Fruit fly (Drosophila melanogaster) whole organism, prepupa: Measurements from ENCODE around the gene Ipk2.

ENCODE experiments used
- Blimp-1 ChIP-seq: fragments of 200-800 bp; sonication (Bioruptor generic); optimal IDR thresholded peaks from 3 replicates; lab custom pipeline; 2017; ENCODE audit warnings: missing biosample characterization, missing genetic modification characterization, mild to moderate bottlenecking, moderate library complexity, missing genetic modification reagents
- CG10631 ChIP-seq: fragments of 200-800 bp; sonication (Bioruptor generic); optimal IDR thresholded peaks from 2 replicates; lab custom pipeline; 2016; ENCODE audit warnings: missing biosample characterization, missing genetic modification characterization
- CG11294 ChIP-seq: fragments of 200-800 bp; sonication (Bioruptor generic); IDR thresholded peaks from 2 replicates; pipeline ENCODE4 v1.3.6; 2022; ENCODE audit warnings: missing biosample characterization, missing genetic modification characterization
- CG15336 ChIP-seq: fragments of 200-800 bp; sonication (Bioruptor generic); IDR thresholded peaks from 2 replicates; pipeline ENCODE4 v1.3.6; 2022; ENCODE audit warnings: missing biosample characterization, missing genetic modification characterization
- CG1621 ChIP-seq: fragments of 200-800 bp; sonication (Bioruptor generic); optimal IDR thresholded peaks from 3 replicates; lab custom pipeline; 2018; ENCODE audit warnings: missing biosample characterization, mild to moderate bottlenecking, missing genetic modification characterization
- CG16779 ChIP-seq: fragments of 200-800 bp; sonication (Bioruptor generic); optimal IDR thresholded peaks from 3 replicates; lab custom pipeline; 2017; ENCODE audit warnings: missing biosample characterization, mild to moderate bottlenecking, missing genetic modification characterization
- CG3032 ChIP-seq: fragments of 200-800 bp; optimal IDR thresholded peaks from 2 replicates; lab custom pipeline; 2019; ENCODE audit warnings: missing biosample characterization, mild to moderate bottlenecking, missing genetic modification characterization, moderate library complexity
- CG32006 ChIP-seq: fragments of 200-800 bp; sonication (Bioruptor generic); optimal IDR thresholded peaks from 3 replicates; lab custom pipeline; 2017; ENCODE audit warnings: missing biosample characterization, mild to moderate bottlenecking, missing genetic modification characterization
- CG3919 ChIP-seq: fragments of 200-800 bp; sonication (Bioruptor generic); optimal IDR thresholded peaks from 3 replicates; lab custom pipeline; 2016; ENCODE audit warnings: missing biosample characterization, missing genetic modification characterization
- CG6854 ChIP-seq: fragments of 200-800 bp; sonication (Bioruptor generic); optimal IDR thresholded peaks from 2 replicates; lab custom pipeline; 2017; ENCODE audit warnings: missing biosample characterization, mild to moderate bottlenecking, missing genetic modification characterization
- CG7368 ChIP-seq: fragments of 200-800 bp; sonication (Bioruptor generic); optimal IDR thresholded peaks from 3 replicates; lab custom pipeline; 2016; ENCODE audit warnings: missing biosample characterization, missing genetic modification characterization
- CG8632 ChIP-seq: fragments of 200-800 bp; sonication (Bioruptor generic); optimal IDR thresholded peaks from 3 replicates; lab custom pipeline; 2016; ENCODE audit warnings: missing biosample characterization, missing genetic modification characterization
- CG9139 ChIP-seq: fragments of 200-800 bp; sonication (Bioruptor generic); optimal IDR thresholded peaks from 3 replicates; lab custom pipeline; 2017; ENCODE audit warnings: missing biosample characterization, mild to moderate bottlenecking, missing genetic modification characterization
- Eip78C ChIP-seq: fragments of 200-800 bp; sonication (Bioruptor generic); peaks from one replicate; lab custom pipeline; 2016; ENCODE audit warnings: missing biosample characterization, missing genetic modification characterization
- Ets21C ChIP-seq: fragments of 200-800 bp; sonication (Bioruptor generic); optimal IDR thresholded peaks from 3 replicates; lab custom pipeline; 2016; ENCODE audit warnings: missing biosample characterization, missing genetic modification characterization
- Gug ChIP-seq: fragments of 200-800 bp; sonication (Bioruptor generic); IDR thresholded peaks from 2 replicates; pipeline ENCODE4 v1.3.6; 2022; ENCODE audit warnings: missing biosample characterization, missing genetic modification characterization
- Hr4 ChIP-seq: fragments of 200-800 bp; sonication (Bioruptor generic); optimal IDR thresholded peaks from 3 replicates; lab custom pipeline; 2016; ENCODE audit warnings: missing biosample characterization, missing genetic modification characterization
- Lpt ChIP-seq: fragments of 200-800 bp; sonication (Bioruptor generic); optimal IDR thresholded peaks from 3 replicates; lab custom pipeline; 2016; ENCODE audit warnings: missing biosample characterization, missing genetic modification characterization
- OdsH ChIP-seq: fragments of 200-800 bp; sonication (Bioruptor generic); optimal IDR thresholded peaks from 3 replicates; lab custom pipeline; 2016; ENCODE audit warnings: missing biosample characterization, missing genetic modification characterization
- Smox ChIP-seq: fragments of 200-800 bp; sonication (Bioruptor generic); optimal IDR thresholded peaks from 3 replicates; lab custom pipeline; 2016; ENCODE audit warnings: missing biosample characterization, missing genetic modification characterization
- Sox102F ChIP-seq: fragments of 200-800 bp; sonication (Bioruptor generic); optimal IDR thresholded peaks from 2 replicates; lab custom pipeline; 2016; ENCODE audit warnings: missing biosample characterization, mild to moderate bottlenecking, missing genetic modification characterization
- achi ChIP-seq: fragments of 200-800 bp; sonication (Bioruptor generic); optimal IDR thresholded peaks from 3 replicates; lab custom pipeline; 2016; ENCODE audit warnings: missing biosample characterization, missing genetic modification characterization
- cyc ChIP-seq: fragments of 200-800 bp; sonication (Bioruptor generic); optimal IDR thresholded peaks from 3 replicates; lab custom pipeline; 2016; ENCODE audit warnings: missing biosample characterization, missing genetic modification characterization
- dac ChIP-seq: fragments of 200-800 bp; sonication (Bioruptor generic); optimal IDR thresholded peaks from 2 replicates; lab custom pipeline; 2017; ENCODE audit warnings: missing biosample characterization, mild to moderate bottlenecking, missing genetic modification characterization
- esn ChIP-seq: fragments of 200-800 bp; sonication (Bioruptor generic); optimal IDR thresholded peaks from 2 replicates; lab custom pipeline; 2016; ENCODE audit warnings: missing biosample characterization, mild to moderate bottlenecking, missing genetic modification characterization, moderate library complexity
- fd59A ChIP-seq: fragments of 200-800 bp; sonication (Bioruptor generic); optimal IDR thresholded peaks from 2 replicates; lab custom pipeline; 2017; ENCODE audit warnings: missing biosample characterization, mild to moderate bottlenecking, missing genetic modification characterization, missing genetic modification reagents
- fd85E ChIP-seq: fragments of 200-800 bp; sonication (Bioruptor generic); optimal IDR thresholded peaks from 3 replicates; lab custom pipeline; 2016; ENCODE audit warnings: missing biosample characterization, missing genetic modification characterization
- fkh ChIP-seq: fragments of 200-800 bp; sonication (Bioruptor generic); optimal IDR thresholded peaks from 3 replicates; lab custom pipeline; 2017; ENCODE audit warnings: missing biosample characterization, mild to moderate bottlenecking, missing genetic modification characterization, moderate library complexity
- lz ChIP-seq: fragments of 200-800 bp; sonication (Bioruptor generic); optimal IDR thresholded peaks from 3 replicates; lab custom pipeline; 2016; ENCODE audit warnings: missing biosample characterization, missing genetic modification characterization
- pdm3 ChIP-seq: fragments of 200-800 bp; sonication (Bioruptor generic); optimal IDR thresholded peaks from 3 replicates; lab custom pipeline; 2016; ENCODE audit warnings: missing biosample characterization, missing genetic modification characterization
- spab ChIP-seq: fragments of 200-800 bp; sonication (Bioruptor generic); optimal IDR thresholded peaks from 2 replicates; lab custom pipeline; 2017; ENCODE audit warnings: missing biosample characterization, mild to moderate bottlenecking, missing genetic modification characterization, missing genetic modification reagents
- ss ChIP-seq, 2 experiments: fragments of 200-800 bp; sonication (Bioruptor generic); optimal IDR thresholded peaks; 2 replicates in 1 of 2; 3 replicates in 1 of 2; lab custom pipeline; 2017 to 2018; ENCODE audit warnings: mild to moderate bottlenecking in 2 of 2, missing biosample characterization in 2 of 2, missing genetic modification characterization in 2 of 2, moderate library complexity in 1 of 2
- svp ChIP-seq: fragments of 200-800 bp; sonication (Bioruptor generic); peaks from one replicate; lab custom pipeline; 2016; ENCODE audit warnings: missing biosample characterization, missing genetic modification characterization
- topi ChIP-seq: fragments of 200-800 bp; sonication (Bioruptor generic); optimal IDR thresholded peaks from 3 replicates; lab custom pipeline; 2016; ENCODE audit warnings: missing biosample characterization, missing genetic modification characterization

Ipk2 gene

DNA sequence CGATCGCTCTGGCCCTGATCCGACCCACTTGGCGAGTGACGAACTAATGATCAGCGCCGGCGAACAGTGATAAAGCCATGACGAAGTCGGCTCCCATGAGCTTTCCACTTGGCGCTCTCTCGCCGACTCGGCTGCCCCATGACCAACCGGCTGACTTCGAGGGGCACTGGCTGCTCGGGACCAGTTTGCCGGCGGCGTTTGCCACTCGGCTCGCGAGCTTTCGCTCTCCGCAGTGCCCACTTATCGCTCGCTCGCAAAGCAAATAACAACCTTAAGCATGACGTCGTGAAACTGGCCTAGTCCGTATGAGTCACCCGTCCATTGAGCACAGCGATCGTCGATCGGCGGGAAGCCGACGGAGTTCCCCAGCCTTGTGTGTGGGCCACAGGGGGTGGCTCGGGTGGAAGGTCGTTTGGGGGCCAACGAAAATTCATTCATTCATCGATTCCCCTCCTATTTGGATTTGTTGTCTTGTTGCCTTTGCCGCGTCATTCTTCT is 21.6 kb downstream of the Ipk2 start, which contains the start of gene Ets21C (continued):
- TF ChIP-seq lz (GFP tag; lab: Kevin White, UChicago) (no peak), CG6854 (GFP tag; lab: Kevin White, UChicago) (peak; percentile 92), achi (GFP tag; lab: Kevin White, UChicago) (peak; percentile 23), Ets21C (no peak), CG9139 (peak; percentile 64), svp (GFP tag; lab: Kevin White, UChicago) (peak; percentile 90), ss (GFP tag; optimal IDR thresholded peaks at IDR 0.05; lab: Kevin White, UChicago) (peak; percentile 45 to 59), CG7368 (GFP tag; lab: Kevin White, UChicago) (no peak), spab (GFP tag; lab: Kevin White, UChicago) (no peak), fd85E (GFP tag; lab: Kevin White, UChicago) (no peak)

DNA sequence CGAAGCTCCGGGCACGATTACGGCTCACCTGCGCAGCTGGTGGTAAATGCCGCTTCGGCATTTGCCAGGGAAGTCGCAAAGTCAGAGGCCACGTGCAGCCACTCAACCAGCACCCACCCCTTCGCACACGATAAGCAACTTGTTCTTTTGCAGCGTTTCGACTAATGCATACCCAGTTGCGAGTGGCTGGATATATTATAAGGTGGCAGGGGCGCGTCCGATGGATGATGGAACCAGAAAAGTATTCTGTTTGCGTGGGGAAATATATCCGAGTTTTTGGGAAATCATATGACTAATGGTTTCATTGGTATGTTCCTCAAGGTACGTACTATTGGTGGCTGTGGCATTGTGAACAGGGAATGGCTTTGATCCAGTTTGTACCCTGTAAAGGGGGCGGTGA is 24.4 kb downstream of the Ipk2 start:
- TF ChIP-seq Gug (GFP tag; lab: Robert Waterston, UW) (no peak), Hr4 (no peak), svp (GFP tag; lab: Kevin White, UChicago) (peak; percentile 33), CG15336 (GFP tag; lab: Robert Waterston, UW) (no peak), Sox102F (GFP tag; lab: Kevin White, UChicago) (no peak), fd59A (no peak)

dm6 chr2L:547978-548377 is 26.1 kb downstream of the Ipk2 start:
- TF ChIP-seq CG15336 (GFP tag; lab: Robert Waterston, UW) (no peak), CG10631 (GFP tag; lab: Kevin White, UChicago) (no peak), CG1621 (tag; lab: Kevin White, UChicago) (no peak), CG3032 (tag; lab: Kevin White, UChicago) (no peak), pdm3 (GFP tag; lab: Kevin White, UChicago) (no peak), topi (no peak), Smox (no peak), Lpt (GFP tag; lab: Kevin White, UChicago) (no peak), CG16779 (tag; lab: Kevin White, UChicago) (no peak)

dm6 chr2L:544444-545179 is 29.5 kb downstream of the Ipk2 start, which contains the start of the genes Spp and nAChRbeta3:
Gene Spp (minus strand): TSS chr2L:544653.
Gene nAChRbeta3 (plus strand): TSS chr2L:545129.
- TF ChIP-seq achi (GFP tag; lab: Kevin White, UChicago) (peak; percentile 14), CG11294 (GFP tag; lab: Robert Waterston, UW) (no peak), svp (GFP tag; lab: Kevin White, UChicago) (peak; percentile 62), Eip78C (GFP tag; lab: Kevin White, UChicago) (peak; percentile 1)

dm6 chr2L:543799-544198 is 30.3 kb downstream of the Ipk2 start:
- TF ChIP-seq CG32006 (GFP tag; lab: Kevin White, UChicago) (no peak), Eip78C (GFP tag; lab: Kevin White, UChicago) (no peak), dac (GFP tag; lab: Kevin White, UChicago) (no peak), Gug (GFP tag; lab: Robert Waterston, UW) (no peak), fkh (GFP tag; lab: Kevin White, UChicago) (no peak), CG6854 (GFP tag; lab: Kevin White, UChicago) (no peak), CG9139 (no peak), CG3032 (tag; lab: Kevin White, UChicago) (no peak), CG8632 (GFP tag; lab: Kevin White, UChicago) (no peak), Blimp-1 (GFP tag; lab: Kevin White, UChicago) (no peak), CG3919 (GFP tag; lab: Kevin White, UChicago) (no peak), CG10631 (GFP tag; lab: Kevin White, UChicago) (no peak), esn (GFP tag; lab: Kevin White, UChicago) (no peak), cyc (GFP tag; lab: Kevin White, UChicago) (no peak), OdsH (no peak)
